Worm (Caenorhabditis elegans) whole organism, late embryonic: ENCODE measurements around the gene K10G9.2.

Experiments used
- C08G9.2 ChIP-seq: sonication (generic microtip); optimal IDR thresholded peaks from 2 replicates; lab custom pipeline; 2016; ENCODE audit warnings: mild to moderate bottlenecking, missing genetic modification characterization, moderate library complexity, missing compliant biosample characterization
- C38D4.7 ChIP-seq: fragments of 200-800 bp; sonication (Bioruptor generic); optimal IDR thresholded peaks from 2 replicates; lab custom pipeline; 2018; ENCODE audit warnings: mild to moderate bottlenecking, missing genetic modification characterization, moderate library complexity, missing compliant biosample characterization
- K02D7.2 ChIP-seq: sonication (generic microtip); optimal IDR thresholded peaks from 2 replicates; lab custom pipeline; 2017; ENCODE audit warnings: mild to moderate bottlenecking, missing genetic modification characterization, missing compliant biosample characterization
- K09A11.1 ChIP-seq: sonication (generic microtip); optimal IDR thresholded peaks from 2 replicates; lab custom pipeline; 2017; ENCODE audit warnings: antibody characterized with exemption, mild to moderate bottlenecking, missing genetic modification characterization, missing compliant biosample characterization; ENCODE audit not compliant: insufficient read depth
- Y22D7AL.16 ChIP-seq: sonication (generic microtip); optimal IDR thresholded peaks from 2 replicates; lab custom pipeline; 2016; ENCODE audit warnings: missing genetic modification characterization, missing compliant biosample characterization
- ama-1 ChIP-seq: fragments of 150-350 bp; optimal IDR thresholded peaks from 2 replicates; lab custom pipeline; 2014
- ceh-14 ChIP-seq: sonication (generic microtip); optimal IDR thresholded peaks from 2 replicates; lab custom pipeline; 2016; ENCODE audit warnings: missing genotype, missing genetic modification characterization, missing compliant biosample characterization
- ceh-18 ChIP-seq: sonication (generic microtip); optimal IDR thresholded peaks from 2 replicates; lab custom pipeline; 2016; ENCODE audit warnings: missing genetic modification characterization, missing compliant biosample characterization
- ceh-2 ChIP-seq: sonication (generic microtip); optimal IDR thresholded peaks from 2 replicates; lab custom pipeline; 2016; ENCODE audit warnings: missing genotype, missing genetic modification characterization, missing compliant biosample characterization
- ceh-22 ChIP-seq: sonication (generic microtip); optimal IDR thresholded peaks from 2 replicates; lab custom pipeline; 2017; ENCODE audit warnings: missing biosample characterization, missing genetic modification characterization
- ceh-30 ChIP-seq: fragments of 150-350 bp; optimal IDR thresholded peaks from 2 replicates; lab custom pipeline; 2014; ENCODE audit warnings: missing biosample characterization, missing genetic modification characterization
- ceh-31 ChIP-seq: sonication (generic microtip); optimal IDR thresholded peaks from 2 replicates; lab custom pipeline; 2016; ENCODE audit warnings: missing genetic modification characterization, missing compliant biosample characterization
- ceh-34 ChIP-seq: sonication (generic microtip); optimal IDR thresholded peaks from 2 replicates; lab custom pipeline; 2016; ENCODE audit warnings: mild to moderate bottlenecking, missing genetic modification characterization, missing compliant biosample characterization
- ceh-48 ChIP-seq: sonication (generic microtip); optimal IDR thresholded peaks from 2 replicates; lab custom pipeline; 2016; ENCODE audit warnings: missing genetic modification characterization, inconsistent platforms, missing compliant biosample characterization
- che-1 ChIP-seq: sonication (generic microtip); optimal IDR thresholded peaks from 2 replicates; lab custom pipeline; 2016; ENCODE audit warnings: mild to moderate bottlenecking, missing genetic modification characterization, missing compliant biosample characterization
- elt-2 ChIP-seq: sonication (generic microtip); optimal IDR thresholded peaks from 2 replicates; lab custom pipeline; 2016; ENCODE audit warnings: missing genetic modification reagents, missing genetic modification characterization, missing compliant biosample characterization
- elt-4 ChIP-seq: sonication (generic microtip); optimal IDR thresholded peaks from 2 replicates; lab custom pipeline; 2016; ENCODE audit warnings: missing genetic modification characterization, missing compliant biosample characterization
- ets-4 ChIP-seq: sonication (generic microtip); optimal IDR thresholded peaks from 2 replicates; lab custom pipeline; 2016; ENCODE audit warnings: missing genetic modification characterization, missing compliant biosample characterization
- eyg-1 ChIP-seq: sonication (generic microtip); optimal IDR thresholded peaks from 2 replicates; lab custom pipeline; 2016; ENCODE audit warnings: missing genotype, missing genetic modification characterization, missing compliant biosample characterization
- fax-1 ChIP-seq: sonication (generic microtip); optimal IDR thresholded peaks from 2 replicates; lab custom pipeline; 2016; ENCODE audit warnings: missing genotype, missing genetic modification characterization, missing compliant biosample characterization
- fkh-10 ChIP-seq: fragments of 150-350 bp; optimal IDR thresholded peaks from 2 replicates; lab custom pipeline; 2014; ENCODE audit warnings: missing biosample characterization, missing genetic modification reagents, missing genetic modification characterization
- fkh-6 ChIP-seq: sonication (generic microtip); optimal IDR thresholded peaks from 2 replicates; lab custom pipeline; 2016; ENCODE audit warnings: missing genetic modification characterization, missing compliant biosample characterization
- hlh-15 ChIP-seq: sonication (generic microtip); optimal IDR thresholded peaks from 2 replicates; lab custom pipeline; 2016; ENCODE audit warnings: missing genetic modification characterization, missing compliant biosample characterization
- hlh-6 ChIP-seq: sonication (generic microtip); optimal IDR thresholded peaks from 2 replicates; lab custom pipeline; 2016; ENCODE audit warnings: missing genotype, missing genetic modification characterization, missing compliant biosample characterization
- hlh-8 ChIP-seq: sonication (generic microtip); optimal IDR thresholded peaks from 2 replicates; lab custom pipeline; 2016; ENCODE audit warnings: missing genotype, missing genetic modification characterization, missing compliant biosample characterization
- lin-11 ChIP-seq: fragments of 200-800 bp; sonication (Bioruptor generic); optimal IDR thresholded peaks from 2 replicates; lab custom pipeline; 2018; ENCODE audit warnings: mild to moderate bottlenecking, missing genetic modification characterization, missing compliant biosample characterization
- mec-3 ChIP-seq: sonication (generic microtip); optimal IDR thresholded peaks from 2 replicates; lab custom pipeline; 2016; ENCODE audit warnings: borderline replicate concordance, missing genetic modification characterization, missing compliant biosample characterization
- nhr-11 ChIP-seq: fragments of 150-350 bp; optimal IDR thresholded peaks from 2 replicates; lab custom pipeline; 2014; ENCODE audit warnings: missing biosample characterization, missing genetic modification characterization
- odd-2 ChIP-seq: sonication (generic microtip); optimal IDR thresholded peaks from 2 replicates; lab custom pipeline; 2017; ENCODE audit warnings: antibody characterized with exemption, mild to moderate bottlenecking, missing genetic modification characterization, missing compliant biosample characterization
- pag-3 ChIP-seq: sonication (generic microtip); optimal IDR thresholded peaks from 2 replicates; lab custom pipeline; 2016; ENCODE audit warnings: missing compliant biosample characterization, missing genetic modification characterization, borderline replicate concordance
- pat-9 ChIP-seq: fragments of 200-800 bp; sonication (Bioruptor generic); optimal IDR thresholded peaks from 2 replicates; lab custom pipeline; 2018; ENCODE audit warnings: mild to moderate bottlenecking, missing genetic modification characterization, moderate library complexity, missing compliant biosample characterization
- pax-1 ChIP-seq: fragments of 150-350 bp; optimal IDR thresholded peaks from 2 replicates; lab custom pipeline; 2014; ENCODE audit warnings: missing biosample characterization, missing genetic modification characterization
- pha-2 ChIP-seq: sonication (generic microtip); optimal IDR thresholded peaks from 2 replicates; lab custom pipeline; 2017; ENCODE audit warnings: mild to moderate bottlenecking, missing genetic modification characterization, missing compliant biosample characterization
- pha-4 ChIP-seq: fragments of 150-350 bp; optimal IDR thresholded peaks from 2 replicates; lab custom pipeline; 2018; ENCODE audit warnings: missing biosample characterization, missing genetic modification reagents, missing genetic modification characterization
- pqm-1 ChIP-seq: sonication (generic microtip); optimal IDR thresholded peaks from 2 replicates; lab custom pipeline; 2016; ENCODE audit warnings: missing genetic modification characterization, missing compliant biosample characterization
- ref-2 ChIP-seq: sonication (generic microtip); optimal IDR thresholded peaks from 2 replicates; lab custom pipeline; 2016; ENCODE audit warnings: missing genetic modification characterization, missing compliant biosample characterization
- rnt-1 ChIP-seq: sonication (generic microtip); optimal IDR thresholded peaks from 2 replicates; lab custom pipeline; 2016; ENCODE audit warnings: missing genetic modification characterization, missing compliant biosample characterization
- sox-2 ChIP-seq: fragments of 200-800 bp; sonication (Bioruptor generic); IDR thresholded peaks from 2 replicates; pipeline ENCODE4 v1.3.6; 2022; ENCODE audit warnings: missing genetic modification reagents, missing genetic modification characterization, missing compliant biosample characterization
- syd-9 ChIP-seq: sonication (generic microtip); optimal IDR thresholded peaks from 2 replicates; lab custom pipeline; 2016; ENCODE audit warnings: mild to moderate bottlenecking, missing genetic modification characterization, moderate library complexity, missing compliant biosample characterization
- tbx-2 ChIP-seq: sonication (generic microtip); optimal IDR thresholded peaks from 2 replicates; lab custom pipeline; 2016; ENCODE audit warnings: missing genetic modification characterization, missing compliant biosample characterization
- unc-42 ChIP-seq: sonication (generic microtip); optimal IDR thresholded peaks from 2 replicates; lab custom pipeline; 2016; ENCODE audit warnings: missing genotype, missing genetic modification characterization, missing compliant biosample characterization
- unc-55 ChIP-seq: sonication (generic microtip); optimal IDR thresholded peaks from 2 replicates; lab custom pipeline; 2017; ENCODE audit warnings: missing biosample characterization, missing genetic modification reagents, missing genetic modification characterization

Gene K10G9.2

ce11 chrIII:10329811-10330210, 44.1 kb downstream of the K10G9.2 start:
- TF ChIP-seq ref-2 (no peak), elt-2 (tag; lab: Kevin White, UChicago) (peak; percentile 52), pha-4 (tag; lab: Kevin White, UChicago) (no peak)

- TF ChIP-seq tbx-2 (tag; lab: Kevin White, UChicago): no peak
- TF ChIP-seq eyg-1 (tag; lab: Kevin White, UChicago): no peak
- TF ChIP-seq che-1 (tag; lab: Kevin White, UChicago): no peak
- no peak for TF ChIP-seq ceh-2 (tag; lab: Kevin White, UChicago)
- no peak for TF ChIP-seq nhr-11
- TF ChIP-seq pat-9 (tag; lab: Kevin White, UChicago): no peak
- no peak for TF ChIP-seq unc-42 (tag; lab: Kevin White, UChicago)
- no peak for TF ChIP-seq ceh-34 (tag; lab: Kevin White, UChicago)
- no peak for TF ChIP-seq ceh-30
- TF ChIP-seq mec-3 (tag; lab: Kevin White, UChicago): no peak
- TF ChIP-seq hlh-15 (tag; lab: Kevin White, UChicago): no peak
- no peak for TF ChIP-seq fkh-6
- no peak for TF ChIP-seq pag-3 (tag; lab: Kevin White, UChicago)
- TF ChIP-seq K09A11.1 (tag; lab: Kevin White, UChicago): no peak
- no peak for TF ChIP-seq elt-4 (tag; lab: Kevin White, UChicago)
- no peak for TF ChIP-seq ceh-18
- no peak for TF ChIP-seq lin-11 (tag; lab: Kevin White, UChicago)
- TF ChIP-seq rnt-1: no peak
Observed at ce11 chrIII:10330372-10331062, 44.8 kb downstream of the K10G9.2 start, which contains the start of gene nex-2. TSS of gene nex-2 (minus strand) at chrIII:10330422.

- TF ChIP-seq fax-1 (tag; lab: Kevin White, UChicago): no peak
- TF ChIP-seq lin-11 (tag; lab: Kevin White, UChicago): no peak
- no peak for TF ChIP-seq pqm-1 (tag; lab: Kevin White, UChicago)
- no peak for TF ChIP-seq pax-1 (tag; lab: Kevin White, UChicago)
- TF ChIP-seq C08G9.2 (tag; lab: Kevin White, UChicago): no peak
- no peak for TF ChIP-seq ceh-31 (tag; lab: Kevin White, UChicago)
- TF ChIP-seq fkh-10: no peak
- TF ChIP-seq ceh-14 (tag; lab: Kevin White, UChicago): no peak
- TF ChIP-seq ref-2: no peak
- no peak for TF ChIP-seq ceh-48
- no peak for TF ChIP-seq Y22D7AL.16
- TF ChIP-seq ceh-22 (tag; lab: Kevin White, UChicago): no peak
- no peak for TF ChIP-seq hlh-6 (tag; lab: Kevin White, UChicago)
- TF ChIP-seq pha-2: no peak
- TF ChIP-seq elt-2 (tag; lab: Kevin White, UChicago): no peak
- no peak for TF ChIP-seq unc-42 (tag; lab: Kevin White, UChicago)
- no peak for TF ChIP-seq eyg-1 (tag; lab: Kevin White, UChicago)
Observed at ce11 chrIII:10331232-10331631, 45.5 kb downstream of the K10G9.2 start.

ce11 chrIII:10332560-10332959, 46.8 kb downstream of the K10G9.2 start, which contains the start of gene T07C4.12:
TSS of gene T07C4.12 (minus strand) at chrIII:10332660.
- TF ChIP-seq che-1 (tag; lab: Kevin White, UChicago) (no peak), C08G9.2 (tag; lab: Kevin White, UChicago) (no peak), ama-1 (lab: Kevin White, UChicago) (no peak), K09A11.1 (tag; lab: Kevin White, UChicago) (no peak), syd-9 (tag; lab: Kevin White, UChicago) (no peak), K02D7.2 (no peak), hlh-6 (tag; lab: Kevin White, UChicago) (no peak), ets-4 (tag; lab: Kevin White, UChicago) (no peak), fax-1 (tag; lab: Kevin White, UChicago) (no peak), unc-42 (tag; lab: Kevin White, UChicago) (no peak), ceh-14 (tag; lab: Kevin White, UChicago) (no peak), ceh-22 (tag; lab: Kevin White, UChicago) (no peak), sox-2 (no peak), C38D4.7 (GFP tag; lab: Kevin White, UChicago) (no peak), unc-55 (no peak), hlh-8 (no peak), ceh-18 (no peak), pha-4 (tag; lab: Kevin White, UChicago) (no peak), ceh-31 (tag; lab: Kevin White, UChicago) (no peak), odd-2 (tag; lab: Kevin White, UChicago) (no peak)
